Worm (Caenorhabditis elegans): Measurements from ENCODE around the gene tsen-34.

- no peak for TF ChIP-seq lsl-1 (GFP tag; optimal IDR thresholded peaks at IDR 0.05)
- no peak for TF ChIP-seq nhr-27 (tag; optimal IDR thresholded peaks at IDR 0.05)
- no peak for TF ChIP-seq unc-62 (GFP tag; optimal IDR thresholded peaks at IDR 0.05)
- no peak for TF ChIP-seq egl-18 (GFP tag; IDR thresholded peaks at IDR 0.05)
- no peak for TF ChIP-seq F49E8.2 (tag; optimal IDR thresholded peaks at IDR 0.05; ENCODE audit: insufficient read depth)
- TF ChIP-seq B0019.2 (GFP tag; conservative IDR thresholded peaks at IDR 0.05): no peak
- TF ChIP-seq attf-6 (GFP tag; IDR thresholded peaks at IDR 0.05): no peak
- no peak for TF ChIP-seq F10E7.11 (tag; optimal IDR thresholded peaks at IDR 0.05)
- no peak for TF ChIP-seq snpc-1.1 (tag; optimal IDR thresholded peaks at IDR 0.05; ENCODE audit: insufficient read depth)
Observed at ce11 chrIV:4162121-4162520, 16.1 kb upstream of the tsen-34 start, which contains the start of gene scrm-5.

Data from whole organism, young adult.